Worm (Caenorhabditis elegans): ENCODE results near the gene C11G10.1.

The C11G10.1 gene

ce11 chrX:15158699-15159312 lies at the start of gene C11G10.1:
TSS of gene C11G10.1 (minus strand) at chrX:15158749.
- TF ChIP-seq unc-86 (tag; optimal IDR thresholded peaks at IDR 0.05) = no peak
- no peak for TF ChIP-seq hlh-4 (tag; optimal IDR thresholded peaks at IDR 0.05)
- no peak for TF ChIP-seq fos-1 (tag; optimal IDR thresholded peaks at IDR 0.05)
- no peak for TF ChIP-seq zip-4 (GFP tag; optimal IDR thresholded peaks at IDR 0.05)
- no peak for TF ChIP-seq C04F5.9 (tag; optimal IDR thresholded peaks at IDR 0.05)
- no peak for TF ChIP-seq elt-2 (tag; optimal IDR thresholded peaks at IDR 0.05)
- no peak for TF ChIP-seq fkh-4 (tag; optimal IDR thresholded peaks at IDR 0.05; ENCODE audit: borderline replicate concordance)
- TF ChIP-seq elt-3 (tag; optimal IDR thresholded peaks at IDR 0.05) = peak in 2 of 6 experiments; percentile 38 to 78
- TF ChIP-seq hlh-17 (GFP tag; optimal IDR thresholded peaks at IDR 0.05; ENCODE audit: borderline replicate concordance) = no peak
- no peak for TF ChIP-seq lin-13 (GFP tag; optimal IDR thresholded peaks at IDR 0.05)
- peak; percentile 92 for TF ChIP-seq blmp-1 (tag; optimal IDR thresholded peaks at IDR 0.05)
- no peak for TF ChIP-seq egl-27 (tag; optimal IDR thresholded peaks at IDR 0.05)
- no peak for TF ChIP-seq xbp-1 (tag; optimal IDR thresholded peaks at IDR 0.05)
- peak; percentile 27 for TF ChIP-seq lin-14 (GFP tag; optimal IDR thresholded peaks at IDR 0.05)
- no peak for TF ChIP-seq ceh-88 (GFP tag; IDR thresholded peaks at IDR 0.05)
- TF ChIP-seq aly-2 (tag; optimal IDR thresholded peaks at IDR 0.05) = no peak
- TF ChIP-seq nhr-20 (tag; optimal IDR thresholded peaks at IDR 0.05) = peak; percentile 41
- TF ChIP-seq ceh-90 (tag; optimal IDR thresholded peaks at IDR 0.05) = no peak
- peak in 1 of 3 experiments; percentile 11 for TF ChIP-seq dpl-1 (GFP tag; optimal IDR thresholded peaks at IDR 0.05)
- no peak for TF ChIP-seq nhr-19 (GFP tag; conservative IDR thresholded peaks at IDR 0.05)
- TF ChIP-seq snpc-4 (tag; optimal IDR thresholded peaks at IDR 0.05) = no peak
- no peak for TF ChIP-seq ets-5 (GFP tag; IDR thresholded peaks at IDR 0.05)
- TF ChIP-seq lin-35 (GFP tag; optimal IDR thresholded peaks at IDR 0.05) = peak in 1 of 2 experiments; percentile 32
- TF ChIP-seq zag-1 (tag; optimal IDR thresholded peaks at IDR 0.05) = no peak
- TF ChIP-seq nhr-71 (tag; optimal IDR thresholded peaks at IDR 0.05) = peak; percentile 26
- no peak for TF ChIP-seq ces-1 (GFP tag; optimal IDR thresholded peaks at IDR 0.05)
- no peak for TF ChIP-seq lir-3 (tag; optimal IDR thresholded peaks at IDR 0.05; ENCODE audit: poor library complexity)
- peak; percentile 6 for TF ChIP-seq snu-23 (GFP tag; optimal IDR thresholded peaks at IDR 0.05)
- TF ChIP-seq swsn-7 (tag; optimal IDR thresholded peaks at IDR 0.05) = no peak
- TF ChIP-seq C34B4.2 (tag; optimal IDR thresholded peaks at IDR 0.05) = no peak
- no peak for TF ChIP-seq ceh-82 (tag; optimal IDR thresholded peaks at IDR 0.05)
- peak; percentile 74 for TF ChIP-seq nhr-85 (tag)
- peak in 1 of 2 experiments; percentile 31 for TF ChIP-seq lsy-2 (tag; optimal IDR thresholded peaks at IDR 0.05)
- no peak for TF ChIP-seq unc-30 (tag; optimal IDR thresholded peaks at IDR 0.05)
- TF ChIP-seq pqm-1 (tag; optimal IDR thresholded peaks at IDR 0.05) = no peak
- no peak for TF ChIP-seq unc-98 (GFP tag; IDR thresholded peaks at IDR 0.05)

ce11 chrX:15200720-15201119 lies 42.2 kb upstream of the C11G10.1 start:
- TF ChIP-seq nhr-77 (tag; optimal IDR thresholded peaks at IDR 0.05) (no peak), dpl-1 (GFP tag; optimal IDR thresholded peaks at IDR 0.05) (no peak), efl-3 (GFP tag; optimal IDR thresholded peaks at IDR 0.05) (no peak), egl-27 (tag; optimal IDR thresholded peaks at IDR 0.05) (no peak), efl-1 (optimal IDR thresholded peaks at IDR 0.05) (peak in 1 of 2 experiments; percentile 9), efl-1 (GFP tag; optimal IDR thresholded peaks at IDR 0.05 in 1 of 2) (peak in 1 of 2 experiments; percentile 14), C34B4.2 (tag; optimal IDR thresholded peaks at IDR 0.05) (no peak), nhr-47 (tag; optimal IDR thresholded peaks at IDR 0.05) (peak; percentile 58), nhr-19 (GFP tag; conservative IDR thresholded peaks at IDR 0.05) (peak; percentile 60), pax-3 (tag; optimal IDR thresholded peaks at IDR 0.05) (no peak), nhr-11 (tag; optimal IDR thresholded peaks at IDR 0.05) (no peak), mab-9 (GFP tag; IDR thresholded peaks at IDR 0.05) (no peak), lin-15B (tag; optimal IDR thresholded peaks at IDR 0.05) (peak; percentile 6), C16A3.4 (tag; optimal IDR thresholded peaks at IDR 0.05) (peak; percentile 31), zip-4 (GFP tag; optimal IDR thresholded peaks at IDR 0.05) (no peak), unc-30 (tag; optimal IDR thresholded peaks at IDR 0.05) (no peak), aly-2 (tag; optimal IDR thresholded peaks at IDR 0.05) (no peak), grh-1 (GFP tag; IDR thresholded peaks at IDR 0.05) (0 out of 2 replicates have a peak, but pooled peaks have one; percentile 26), nhr-20 (tag; optimal IDR thresholded peaks at IDR 0.05) (peak; percentile 56), rnt-1 (tag; optimal IDR thresholded peaks at IDR 0.05) (peak; percentile 46), lin-14 (GFP tag; optimal IDR thresholded peaks at IDR 0.05) (peak; percentile 13), lin-39 (tag; optimal IDR thresholded peaks at IDR 0.05) (no peak), nhr-85 (tag) (no peak), jun-1 (tag; optimal IDR thresholded peaks at IDR 0.05) (peak; percentile 20), elt-3 (tag; optimal IDR thresholded peaks at IDR 0.05) (peak in 2 of 6 experiments; percentile 22 to 55), mef-2 (tag; optimal IDR thresholded peaks at IDR 0.05) (no peak)
